Fruit fly (Drosophila melanogaster): ENCODE measurements around the gene Idi.

DNA sequence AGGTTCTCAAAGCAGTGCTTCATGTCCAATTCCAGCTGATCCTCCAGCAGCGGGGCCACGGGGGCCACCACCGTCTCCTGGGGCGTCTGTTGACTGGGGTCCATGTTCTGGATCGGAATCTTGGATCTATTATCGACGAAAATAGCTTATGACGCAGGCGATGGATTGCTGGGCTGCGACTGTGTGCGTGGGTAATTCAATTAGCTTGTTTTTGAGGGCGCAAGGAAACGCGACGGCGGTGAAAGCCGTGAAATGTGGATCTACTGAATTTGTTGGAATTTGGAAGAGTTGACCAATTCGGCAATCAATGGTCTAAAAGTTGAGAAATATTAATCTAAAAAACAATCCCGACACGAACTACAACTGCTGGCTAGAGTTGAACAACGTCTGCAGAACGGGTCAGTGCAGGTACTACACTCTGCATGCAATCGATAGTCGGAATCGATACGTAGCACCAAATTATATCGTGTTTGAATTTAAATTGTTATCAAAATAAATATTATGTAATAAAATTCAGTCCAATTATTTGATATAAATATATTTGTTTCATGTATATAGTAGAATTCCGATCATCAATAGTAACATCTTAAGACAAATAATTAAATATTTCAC lies 3.6 kb downstream of the Idi start, which contains the start of gene CG3308:
- peak; percentile 12 for TF ChIP-seq Clk (GFP tag; optimal IDR thresholded peaks at IDR 0.05)
- TF ChIP-seq ovo (GFP tag; optimal IDR thresholded peaks at IDR 0.05) = no peak
- peak; percentile 79 for TF ChIP-seq kay (GFP tag; ENCODE audit: borderline replicate concordance)
- TF ChIP-seq pad (GFP tag; optimal IDR thresholded peaks at IDR 0.05) = peak; percentile 60
- TF ChIP-seq bab1 (GFP tag; optimal IDR thresholded peaks at IDR 0.05) = peak; percentile 57
- TF ChIP-seq CG7101 (tag; optimal IDR thresholded peaks at IDR 0.05) = peak; percentile 69
- TF ChIP-seq Hr96 (GFP tag; optimal IDR thresholded peaks at IDR 0.05) = peak; percentile 54
- peak; percentile 56 for TF ChIP-seq CG11617 (GFP tag; optimal IDR thresholded peaks at IDR 0.05)
- peak; percentile 40 for TF ChIP-seq toe (GFP tag; optimal IDR thresholded peaks at IDR 0.05)
- TF ChIP-seq Mnt (GFP tag; optimal IDR thresholded peaks at IDR 0.05) = peak; percentile 65
- TF ChIP-seq CG12768 (GFP tag; optimal IDR thresholded peaks at IDR 0.05) = peak; percentile 51
- peak; percentile 66 for TF ChIP-seq CG1620 (GFP tag; optimal IDR thresholded peaks at IDR 0.05)
